Fruit fly (Drosophila melanogaster): ENCODE data around the gene CG9951.

Gene CG9951

DNA sequence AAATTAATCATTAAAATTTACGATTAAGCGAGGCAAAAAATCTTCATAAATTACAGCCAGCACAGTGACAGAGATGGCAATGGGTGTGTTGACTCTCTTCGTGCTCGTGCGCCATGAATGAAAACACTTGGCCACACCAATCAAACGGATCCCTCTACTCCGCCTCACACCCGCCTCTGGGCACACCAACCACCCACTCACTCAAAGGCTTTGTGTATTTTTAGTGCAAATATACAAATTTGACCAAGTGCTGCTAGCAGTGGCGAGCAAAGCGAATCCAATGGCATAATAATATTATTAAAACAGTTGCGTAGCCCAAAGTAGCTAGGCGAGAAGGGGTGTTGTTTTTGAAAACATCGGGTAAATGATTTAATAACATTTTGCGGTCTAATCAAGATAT, 26.6 kb downstream of the CG9951 start:
- TF ChIP-seq CG11695 (GFP tag; IDR thresholded peaks at IDR 0.05) (0 out of 3 replicates have a peak, but pooled peaks have one; percentile 13), CG12071 (GFP tag; optimal IDR thresholded peaks at IDR 0.05) (peak; percentile 4), sr (GFP tag; IDR thresholded peaks at IDR 0.05) (peak; percentile 72; the same call in 2 of the 3 replicates), CG12769 (tag; optimal IDR thresholded peaks at IDR 0.05) (peak; percentile 57), disco-r (GFP tag; optimal IDR thresholded peaks at IDR 0.05) (no peak), CG6791 (GFP tag; IDR thresholded peaks at IDR 0.05; ENCODE audit: partially characterized antibody) (peak; percentile 60; the same call in 2 of the 3 replicates), pros (GFP tag; optimal IDR thresholded peaks at IDR 0.05) (no peak), E2f2 (GFP tag; IDR thresholded peaks at IDR 0.05) (peak; percentile 7; the same call in 1 of the 2 replicates), Rfx (GFP tag; IDR thresholded peaks at IDR 0.05) (peak; percentile 19; the same call in 1 of the 2 replicates), gfzf (GFP tag; optimal IDR thresholded peaks at IDR 0.05) (peak; percentile 6), nau (GFP tag; optimal IDR thresholded peaks at IDR 0.05) (peak; percentile 24), dati (GFP tag; IDR thresholded peaks at IDR 0.05) (0 out of 2 replicates have a peak, but pooled peaks have one; percentile 8), zen2 (GFP tag; IDR thresholded peaks at IDR 0.05; ENCODE audit: partially characterized antibody) (0 out of 3 replicates have a peak, but pooled peaks have one; percentile 29), CG7987 (GFP tag; optimal IDR thresholded peaks at IDR 0.05) (peak; percentile 5), gce (GFP tag; IDR thresholded peaks at IDR 0.05) (0 out of 3 replicates have a peak, but pooled peaks have one; percentile 37), CG13287 (GFP tag; IDR thresholded peaks at IDR 0.05; ENCODE audit: partially characterized antibody) (peak; percentile 41), CG1647 (GFP tag; optimal IDR thresholded peaks at IDR 0.05) (no peak), CG8290 (GFP tag; optimal IDR thresholded peaks at IDR 0.05) (no peak), CG8290 (tag; optimal IDR thresholded peaks at IDR 0.05) (peak in 1 of 2 experiments; percentile 40), Med (GFP tag) (peak; percentile 64), dysf (GFP tag; IDR thresholded peaks at IDR 0.05) (0 out of 3 replicates have a peak, but pooled peaks have one; percentile 11), amos (GFP tag; IDR thresholded peaks at IDR 0.05; ENCODE audit: partially characterized antibody) (0 out of 2 replicates have a peak, but pooled peaks have one; percentile 9), CG15514 (GFP tag; optimal IDR thresholded peaks at IDR 0.05) (peak; percentile 17), CG8478 (optimal IDR thresholded peaks at IDR 0.05) (no peak), stwl (tag; optimal IDR thresholded peaks at IDR 0.05) (peak; percentile 95), tio (GFP tag; optimal IDR thresholded peaks at IDR 0.05) (no peak), CG14860 (GFP tag; IDR thresholded peaks at IDR 0.05; ENCODE audit: partially characterized antibody) (no peak)

DNA sequence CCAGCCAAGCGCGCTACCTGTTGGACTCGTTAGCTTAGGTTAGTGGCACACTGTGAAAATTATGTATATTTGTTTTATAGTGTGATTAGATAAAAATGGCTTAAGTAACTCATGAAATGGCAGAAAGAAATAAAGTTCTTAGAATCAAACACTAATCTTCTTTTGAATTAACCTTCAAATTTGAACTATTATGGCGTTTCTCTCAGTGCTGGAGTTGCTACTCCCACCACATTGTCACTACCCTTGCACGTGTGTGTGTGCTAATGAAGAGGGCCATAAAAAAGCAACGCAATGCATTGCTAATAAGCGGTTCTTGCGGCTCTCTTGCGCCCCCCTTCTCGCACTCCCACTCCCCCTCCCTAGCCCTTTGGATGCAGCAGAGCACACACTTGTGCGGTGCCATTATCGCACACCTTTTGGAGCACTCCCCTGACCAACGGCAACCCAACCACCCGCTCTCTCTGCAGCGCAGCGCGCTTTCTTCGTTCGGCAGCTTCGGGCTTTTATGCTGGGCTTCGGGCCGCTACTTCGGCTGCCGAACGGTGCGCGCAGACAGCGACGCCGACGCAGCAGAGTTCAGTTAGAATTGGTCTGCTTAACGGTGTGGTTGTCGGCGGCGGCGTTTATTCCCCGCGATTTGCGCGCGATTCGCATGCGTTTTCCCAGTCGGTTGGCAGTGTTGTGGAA, 27.8 kb downstream of the CG9951 start:
- peak; percentile 85 for TF ChIP-seq Dad (GFP tag; optimal IDR thresholded peaks at IDR 0.05)
- peak; percentile 95 for TF ChIP-seq sisA (GFP tag; IDR thresholded peaks at IDR 0.05)
- TF ChIP-seq pfk (GFP tag; optimal IDR thresholded peaks at IDR 0.05): no peak
- peak; percentile 28 for TF ChIP-seq CG14965 (GFP tag; optimal IDR thresholded peaks at IDR 0.05; ENCODE audit: borderline replicate concordance)
- TF ChIP-seq ara (GFP tag; IDR thresholded peaks at IDR 0.05): peak; percentile 93
- TF ChIP-seq CG7357 (GFP tag; IDR thresholded peaks at IDR 0.05): peak; percentile 86
- peak; percentile 86 for TF ChIP-seq ssp (GFP tag; IDR thresholded peaks at IDR 0.05)
- peak; percentile 79; the same call in 1 of the 2 replicates for TF ChIP-seq gt (GFP tag; IDR thresholded peaks at IDR 0.05)
- TF ChIP-seq nau (GFP tag; optimal IDR thresholded peaks at IDR 0.05): peak; percentile 85
- peak; percentile 83 for TF ChIP-seq btn (GFP tag; optimal IDR thresholded peaks at IDR 0.05)
- peak; percentile 94 for TF ChIP-seq ttk (GFP tag; IDR thresholded peaks at IDR 0.05)
- TF ChIP-seq CG14860 (GFP tag; IDR thresholded peaks at IDR 0.05; ENCODE audit: partially characterized antibody): no peak
- TF ChIP-seq CG33557 (GFP tag; optimal IDR thresholded peaks at IDR 0.05): peak; percentile 57
- TF ChIP-seq ci (GFP tag; IDR thresholded peaks at IDR 0.05): peak; percentile 98
- peak; percentile 86 for TF ChIP-seq CG12236 (GFP tag; optimal IDR thresholded peaks at IDR 0.05)
- peak; percentile 66 for TF ChIP-seq Usf (GFP tag; optimal IDR thresholded peaks at IDR 0.05)
- peak; percentile 90 for TF ChIP-seq Drgx (GFP tag; IDR thresholded peaks at IDR 0.05)
- TF ChIP-seq ac (GFP tag; optimal IDR thresholded peaks at IDR 0.05): no peak
- peak; percentile 90 for TF ChIP-seq lmd (GFP tag; IDR thresholded peaks at IDR 0.05)
- TF ChIP-seq emc (GFP tag; optimal IDR thresholded peaks at IDR 0.05): peak; percentile 13
- no peak for TF ChIP-seq CG7963 (GFP tag; IDR thresholded peaks at IDR 0.05; ENCODE audit: partially characterized antibody)
- peak; percentile 86 to 90 for TF ChIP-seq Pdp1 (GFP tag; optimal IDR thresholded peaks at IDR 0.05)
- peak; percentile 93 for TF ChIP-seq ranshi (GFP tag; IDR thresholded peaks at IDR 0.05)
- TF ChIP-seq row (GFP tag; IDR thresholded peaks at IDR 0.05): peak; percentile 93

All from whole organism, embryonic.